Worm (Caenorhabditis elegans): Measurements from ENCODE around the gene twk-16.

ce11 chrX:3061698-3062097 lies 19.2 kb upstream of the twk-16 start:
- TF ChIP-seq him-1 (tag; optimal IDR thresholded peaks at IDR 0.05) (no peak), W03F9.2 (tag; optimal IDR thresholded peaks at IDR 0.05) (no peak)

All from whole organism, L4/young adult.